Worm (Caenorhabditis elegans) whole organism, L2 larva: ENCODE data around the gene cal-3.

Experiments used
- C34F6.9 ChIP-seq: fragments of 150-350 bp; optimal IDR thresholded peaks from 2 replicates; lab custom pipeline; 2014; ENCODE audit warnings: missing biosample characterization, missing genetic modification characterization
- F13H6.1 ChIP-seq: sonication (generic microtip); optimal IDR thresholded peaks from 2 replicates; lab custom pipeline; 2016; ENCODE audit warnings: missing genetic modification characterization, missing compliant biosample characterization
- R02D3.7 ChIP-seq: fragments of 150-350 bp; optimal IDR thresholded peaks from 2 replicates; lab custom pipeline; 2014; ENCODE audit warnings: missing biosample characterization, missing genetic modification characterization
- Y55F3AM.14 ChIP-seq: fragments of 200-800 bp; sonication (Bioruptor generic); optimal IDR thresholded peaks from 2 replicates; lab custom pipeline; 2018; ENCODE audit warnings: mild to moderate bottlenecking, missing genetic modification characterization, missing compliant biosample characterization
- ZK546.5 ChIP-seq: sonication (generic microtip); optimal IDR thresholded peaks from 2 replicates; lab custom pipeline; 2017; ENCODE audit warnings: missing biosample characterization, missing genetic modification characterization
- alr-1 ChIP-seq: fragments of 150-350 bp; optimal IDR thresholded peaks from 2 replicates; lab custom pipeline; 2014; ENCODE audit warnings: missing biosample characterization, missing genetic modification characterization
- aly-2 ChIP-seq: fragments of 150-350 bp; optimal IDR thresholded peaks from 2 replicates; lab custom pipeline; 2014; ENCODE audit warnings: missing biosample characterization, missing genetic modification characterization
- blmp-1 ChIP-seq: sonication (generic microtip); optimal IDR thresholded peaks from 2 replicates; lab custom pipeline; 2017; ENCODE audit warnings: missing genetic modification characterization, mild to moderate bottlenecking, missing compliant biosample characterization, antibody characterized with exemption, moderate library complexity; ENCODE audit not compliant: insufficient read depth
- ceh-82 ChIP-seq: fragments of 150-350 bp; optimal IDR thresholded peaks from 2 replicates; lab custom pipeline; 2014; ENCODE audit warnings: missing biosample characterization, missing genetic modification characterization
- elt-1 ChIP-seq: fragments of 150-350 bp; optimal IDR thresholded peaks from 2 replicates; lab custom pipeline; 2014; ENCODE audit warnings: missing biosample characterization, missing genetic modification characterization
- fos-1 ChIP-seq: fragments of 150-350 bp; optimal IDR thresholded peaks from 2 replicates; lab custom pipeline; 2014; ENCODE audit warnings: missing biosample characterization, missing genetic modification characterization
- lin-11 ChIP-seq: fragments of 150-350 bp; sonication (generic microtip); optimal IDR thresholded peaks from 2 replicates; lab custom pipeline; 2014; ENCODE audit warnings: missing biosample characterization, missing genetic modification characterization, inconsistent platforms, mixed read lengths
- lin-13 ChIP-seq: fragments of 150-350 bp; optimal IDR thresholded peaks from 2 replicates; lab custom pipeline; 2014; ENCODE audit warnings: missing biosample characterization, missing genetic modification reagents, missing genetic modification characterization
- lin-39 ChIP-seq: fragments of 150-350 bp; optimal IDR thresholded peaks from 2 replicates; lab custom pipeline; 2014; ENCODE audit warnings: missing biosample characterization, missing genetic modification reagents, missing genetic modification characterization
- lsy-2 ChIP-seq, 2 experiments: fragments of 150-350 bp in 1 of 2; sonication (generic microtip) in 1 of 2; optimal IDR thresholded peaks; 2 replicates each; lab custom pipeline; 2014 to 2017; ENCODE audit warnings: missing biosample characterization in 2 of 2, missing genetic modification characterization in 2 of 2
- mab-5 ChIP-seq: fragments of 150-350 bp; optimal IDR thresholded peaks from 2 replicates; lab custom pipeline; 2014; ENCODE audit warnings: missing biosample characterization, missing genetic modification characterization
- mbf-1 ChIP-seq: sonication (generic microtip); optimal IDR thresholded peaks from 2 replicates; lab custom pipeline; 2017; ENCODE audit warnings: missing biosample characterization, missing genetic modification characterization
- mdl-1 ChIP-seq, 2 experiments: fragments of 150-350 bp in 1 of 2; sonication (generic microtip) in 1 of 2; optimal IDR thresholded peaks; 2 replicates each; lab custom pipeline; 2017; ENCODE audit warnings: missing biosample characterization in 2 of 2, missing genetic modification characterization in 2 of 2
- nhr-10 ChIP-seq: sonication (generic microtip); optimal IDR thresholded peaks from 2 replicates; lab custom pipeline; 2017; ENCODE audit warnings: missing biosample characterization, missing genetic modification characterization
- nhr-11 ChIP-seq: fragments of 150-350 bp; optimal IDR thresholded peaks from 2 replicates; lab custom pipeline; 2014; ENCODE audit warnings: missing biosample characterization, missing genetic modification characterization
- nhr-12 ChIP-seq: fragments of 150-350 bp; optimal IDR thresholded peaks from 2 replicates; lab custom pipeline; 2014; ENCODE audit warnings: missing biosample characterization, missing genetic modification characterization
- nhr-129 ChIP-seq: fragments of 150-350 bp; optimal IDR thresholded peaks from 2 replicates; lab custom pipeline; 2014; ENCODE audit warnings: missing biosample characterization, missing genetic modification characterization
- nhr-23 ChIP-seq: fragments of 150-350 bp; optimal IDR thresholded peaks from 2 replicates; lab custom pipeline; 2014; ENCODE audit warnings: missing biosample characterization, missing genetic modification reagents, missing genetic modification characterization
- nhr-237 ChIP-seq: fragments of 150-350 bp; optimal IDR thresholded peaks from 2 replicates; lab custom pipeline; 2014; ENCODE audit warnings: missing biosample characterization, missing genetic modification characterization
- nhr-6 ChIP-seq: fragments of 150-350 bp; optimal IDR thresholded peaks from 2 replicates; lab custom pipeline; 2014; ENCODE audit warnings: missing biosample characterization, missing genetic modification characterization
- peb-1 ChIP-seq: fragments of 150-350 bp; optimal IDR thresholded peaks from 2 replicates; lab custom pipeline; 2014; ENCODE audit warnings: missing biosample characterization, missing genetic modification characterization
- sma-3 ChIP-seq: sonication (generic microtip); optimal IDR thresholded peaks from 2 replicates; lab custom pipeline; 2016; ENCODE audit warnings: missing genetic modification reagents, missing genetic modification characterization, missing compliant biosample characterization
- sma-9 ChIP-seq, 2 experiments: fragments of 150-350 bp in 1 of 2; sonication (generic microtip) in 1 of 2; optimal IDR thresholded peaks; 2 replicates each; lab custom pipeline; 2014 to 2016; ENCODE audit warnings: missing genetic modification characterization in 2 of 2, mild to moderate bottlenecking in 1 of 2, missing biosample characterization in 1 of 2, missing compliant biosample characterization in 1 of 2, missing genetic modification reagents in 1 of 2, moderate library complexity in 1 of 2
- snpc-4 ChIP-seq: fragments of 150-350 bp; optimal IDR thresholded peaks from 2 replicates; lab custom pipeline; 2014; ENCODE audit warnings: missing biosample characterization, missing genetic modification characterization
- unc-39 ChIP-seq: fragments of 150-350 bp; optimal IDR thresholded peaks from 2 replicates; lab custom pipeline; 2014; ENCODE audit warnings: missing biosample characterization, missing genetic modification characterization
- unc-55 ChIP-seq: fragments of 150-350 bp; sonication (generic microtip); optimal IDR thresholded peaks from 3 replicates; lab custom pipeline; 2014; ENCODE audit warnings: missing biosample characterization, missing genetic modification reagents, missing genetic modification characterization
- zag-1 ChIP-seq: fragments of 150-350 bp; optimal IDR thresholded peaks from 2 replicates; lab custom pipeline; 2014; ENCODE audit warnings: missing biosample characterization, missing genetic modification characterization
- ztf-4 ChIP-seq: fragments of 150-350 bp; optimal IDR thresholded peaks from 2 replicates; lab custom pipeline; 2014; ENCODE audit warnings: missing biosample characterization, missing genetic modification characterization

The cal-3 gene

ce11 chrIV:3827724-3828123, 7.2 kb downstream of the cal-3 start:
- TF ChIP-seq snpc-4: no peak
- no peak for TF ChIP-seq sma-3 (GFP tag; lab: Kevin White, UChicago)
- no peak for TF ChIP-seq ceh-82 (tag; lab: Kevin White, UChicago)
- peak; percentile 16 for TF ChIP-seq blmp-1

- TF ChIP-seq nhr-129 (tag; lab: Kevin White, UChicago): no peak
- TF ChIP-seq lin-13 (GFP tag; lab: Kevin White, UChicago): no peak
- no peak for TF ChIP-seq ZK546.5
- no peak for TF ChIP-seq mab-5
- TF ChIP-seq mbf-1 (tag; lab: Kevin White, UChicago): no peak
These were observed 8.3 kb downstream of the cal-3 start, which contains the start of gene F28F9.3 for ce11 chrIV:3826590-3827128. TSS of gene F28F9.3 (plus strand) at chrIV:3826890.

ce11 chrIV:3825388-3825787, 9.6 kb downstream of the cal-3 start:
- TF ChIP-seq Y55F3AM.14 (GFP tag; lab: Kevin White, UChicago) (no peak), ZK546.5 (no peak), nhr-23 (no peak)

ce11 chrIV:3824720-3825119, 10.2 kb downstream of the cal-3 start:
- TF ChIP-seq nhr-6 (no peak), mdl-1 (tag; optimal IDR thresholded peaks at IDR 0.05; lab: Kevin White, UChicago) (peak; percentile 27 to 35), unc-55 (GFP tag; lab: Kevin White, UChicago) (peak; percentile 56), lsy-2 (tag; optimal IDR thresholded peaks at IDR 0.05; lab: Kevin White, UChicago) (peak in 1 of 2 experiments; percentile 8), mab-5 (peak; percentile 66), peb-1 (no peak), aly-2 (tag; lab: Kevin White, UChicago) (no peak), sma-9 (GFP tag; optimal IDR thresholded peaks at IDR 0.05; lab: Kevin White, UChicago) (no peak), sma-9 (tag; optimal IDR thresholded peaks at IDR 0.05; lab: Kevin White, UChicago) (no peak), nhr-10 (tag; lab: Kevin White, UChicago) (no peak), lin-39 (tag; lab: Kevin White, UChicago) (peak; percentile 67), ztf-4 (tag; lab: Kevin White, UChicago) (no peak), nhr-129 (tag; lab: Kevin White, UChicago) (peak; percentile 29), elt-1 (tag; lab: Kevin White, UChicago) (no peak), lin-11 (tag; lab: Kevin White, UChicago) (no peak), nhr-12 (no peak), nhr-23 (no peak), ZK546.5 (no peak), nhr-11 (tag; lab: Kevin White, UChicago) (no peak), mbf-1 (tag; lab: Kevin White, UChicago) (no peak), unc-39 (tag; lab: Kevin White, UChicago) (no peak), R02D3.7 (tag; lab: Kevin White, UChicago) (no peak), alr-1 (no peak), Y55F3AM.14 (GFP tag; lab: Kevin White, UChicago) (no peak), F13H6.1 (tag; lab: Kevin White, UChicago) (peak; percentile 29), zag-1 (tag; lab: Kevin White, UChicago) (peak; percentile 57), C34F6.9 (tag; lab: Kevin White, UChicago) (peak; percentile 50)

- TF ChIP-seq nhr-237 (no peak), lsy-2 (tag; optimal IDR thresholded peaks at IDR 0.05; lab: Kevin White, UChicago) (peak in 1 of 2 experiments; percentile 9), unc-55 (GFP tag; lab: Kevin White, UChicago) (peak; percentile 43), fos-1 (tag; lab: Kevin White, UChicago) (peak; percentile 56)
These were observed 13.4 kb downstream of the cal-3 start for ce11 chrIV:3821554-3821953.

- peak; percentile 29 for TF ChIP-seq C34F6.9 (tag; lab: Kevin White, UChicago)
- TF ChIP-seq fos-1 (tag; lab: Kevin White, UChicago): no peak
These were observed 14.8 kb downstream of the cal-3 start for ce11 chrIV:3820133-3820532.
